Fruit fly (Drosophila melanogaster) whole organism, embryonic: ENCODE data around the gene Muc68Ca.

Experiments used
- Bgb ChIP-seq: fragments of 200-800 bp; sonication (Bioruptor generic); IDR thresholded peaks from 2 replicates; pipeline ENCODE4 v1.3.6; 2022; ENCODE audit warnings: missing biosample characterization, missing genetic modification characterization; ENCODE audit not compliant: partially characterized antibody
- CG1024 ChIP-seq: fragments of 200-800 bp; sonication (Bioruptor generic); IDR thresholded peaks from 2 replicates; pipeline ENCODE4 v1.3.6; 2022; ENCODE audit warnings: missing biosample characterization, missing genetic modification characterization
- CG10267 ChIP-seq: fragments of 200-800 bp; sonication (Bioruptor generic); optimal IDR thresholded peaks from 2 replicates; lab custom pipeline; 2018; ENCODE audit warnings: missing biosample characterization, mild to moderate bottlenecking, missing genetic modification characterization, moderate library complexity
- CG12659 ChIP-seq: fragments of 200-800 bp; sonication (Bioruptor generic); optimal IDR thresholded peaks from 3 replicates; lab custom pipeline; 2017; ENCODE audit warnings: mild to moderate bottlenecking, missing biosample characterization, missing genetic modification reagents, missing genetic modification characterization
- CG13287 ChIP-seq: fragments of 200-800 bp; sonication (Bioruptor generic); IDR thresholded peaks from 2 replicates; pipeline ENCODE4 v1.3.6; 2022; ENCODE audit warnings: missing biosample characterization, missing genetic modification characterization; ENCODE audit not compliant: partially characterized antibody
- CG14710 ChIP-seq: fragments of 200-800 bp; sonication (Bioruptor generic); optimal IDR thresholded peaks from 3 replicates; lab custom pipeline; 2019; ENCODE audit warnings: missing biosample characterization, mild to moderate bottlenecking, missing genetic modification characterization, moderate library complexity
- CG16813 ChIP-seq: fragments of 200-800 bp; sonication (Bioruptor generic); IDR thresholded peaks from 3 replicates; pipeline ENCODE4 v1.3.6; 2022; ENCODE audit warnings: missing biosample characterization, missing genetic modification characterization; ENCODE audit not compliant: partially characterized antibody
- CG2116 ChIP-seq: fragments of 200-800 bp; sonication (Bioruptor generic); optimal IDR thresholded peaks from 3 replicates; lab custom pipeline; 2018; ENCODE audit warnings: missing biosample characterization, mild to moderate bottlenecking, missing genetic modification characterization
- CG2712 ChIP-seq: fragments of 200-800 bp; optimal IDR thresholded peaks from 3 replicates; lab custom pipeline; 2019; ENCODE audit warnings: missing biosample characterization, mild to moderate bottlenecking, missing genetic modification characterization, moderate library complexity
- CG30020 ChIP-seq: fragments of 200-800 bp; optimal IDR thresholded peaks from 2 replicates; lab custom pipeline; 2019; ENCODE audit warnings: missing biosample characterization, mild to moderate bottlenecking, missing genetic modification characterization, moderate library complexity
- CG3163 ChIP-seq: fragments of 200-800 bp; sonication (Bioruptor generic); optimal IDR thresholded peaks from 3 replicates; lab custom pipeline; 2016; ENCODE audit warnings: missing biosample characterization, missing genetic modification characterization
- CG32532 ChIP-seq: fragments of 200-800 bp; sonication (Bioruptor generic); IDR thresholded peaks from 2 replicates; pipeline ENCODE4 v1.3.6; 2022; ENCODE audit warnings: missing biosample characterization, missing genetic modification characterization
- CG6791 ChIP-seq: fragments of 200-800 bp; sonication (Bioruptor generic); IDR thresholded peaks from 3 replicates; pipeline ENCODE4 v1.3.6; 2022; ENCODE audit warnings: missing biosample characterization, missing genetic modification characterization; ENCODE audit not compliant: partially characterized antibody
- CG7357 ChIP-seq: fragments of 200-800 bp; sonication (Bioruptor generic); IDR thresholded peaks from 3 replicates; pipeline ENCODE4 v1.3.6; 2022; ENCODE audit warnings: missing biosample characterization, missing genetic modification characterization
- CG9797 ChIP-seq: fragments of 200-800 bp; sonication (Bioruptor generic); optimal IDR thresholded peaks from 3 replicates; lab custom pipeline; 2018; ENCODE audit warnings: missing biosample characterization, mild to moderate bottlenecking, missing genetic modification characterization
- CG9932 ChIP-seq: fragments of 200-800 bp; sonication (Bioruptor generic); IDR thresholded peaks from 2 replicates; pipeline ENCODE4 v1.3.6; 2022; ENCODE audit warnings: missing biosample characterization, missing genetic modification characterization
- CoRest ChIP-seq: fragments of 200-800 bp; sonication (Bioruptor generic); optimal IDR thresholded peaks from 3 replicates; lab custom pipeline; 2018; ENCODE audit warnings: missing biosample characterization, mild to moderate bottlenecking, missing genetic modification characterization, moderate library complexity
- Dp ChIP-seq: fragments of 200-800 bp; sonication (Bioruptor generic); optimal IDR thresholded peaks from 2 replicates; lab custom pipeline; 2018; ENCODE audit warnings: missing biosample characterization, mild to moderate bottlenecking, missing genetic modification characterization, moderate library complexity
- Ets65A ChIP-seq: fragments of 200-800 bp; sonication (Bioruptor generic); peaks from one replicate; lab custom pipeline; 2016; ENCODE audit warnings: missing biosample characterization, missing genetic modification characterization
- Ets97D ChIP-seq: fragments of 200-800 bp; sonication (Bioruptor generic); optimal IDR thresholded peaks from 3 replicates; lab custom pipeline; 2016; ENCODE audit warnings: missing biosample characterization, missing genetic modification characterization
- Gug ChIP-seq: fragments of 200-800 bp; sonication (Bioruptor generic); IDR thresholded peaks from 4 replicates; pipeline ENCODE4 v1.3.6; 2022; ENCODE audit warnings: missing biosample characterization, missing genetic modification characterization
- Lpt ChIP-seq: fragments of >200 bp; optimal IDR thresholded peaks from 2 replicates; lab custom pipeline; 2018; ENCODE audit warnings: missing biosample characterization, missing genetic modification characterization
- MBD-R2 ChIP-seq: fragments of 200-800 bp; sonication (Bioruptor generic); IDR thresholded peaks from 2 replicates; pipeline ENCODE4 v1.3.6; 2022; ENCODE audit warnings: missing biosample characterization, missing genetic modification characterization
- MESR4 ChIP-seq: fragments of 200-800 bp; sonication (Bioruptor generic); optimal IDR thresholded peaks from 2 replicates; lab custom pipeline; 2018; ENCODE audit warnings: missing biosample characterization, mild to moderate bottlenecking, missing genetic modification characterization, moderate library complexity
- Med ChIP-seq: fragments of 200-800 bp; sonication (Bioruptor generic); peaks from one replicate; lab custom pipeline; 2016; ENCODE audit warnings: missing biosample characterization, missing genetic modification characterization, mild to moderate bottlenecking, inconsistent platforms, moderate library complexity
- Meics ChIP-seq: fragments of 200-800 bp; sonication (Bioruptor generic); optimal IDR thresholded peaks from 2 replicates; lab custom pipeline; 2017; ENCODE audit warnings: missing biosample characterization, mild to moderate bottlenecking, missing genetic modification characterization
- Nf-YA ChIP-seq: fragments of 200-800 bp; sonication (Bioruptor generic); IDR thresholded peaks from 2 replicates; pipeline ENCODE4 v1.3.6; 2022; ENCODE audit warnings: missing biosample characterization, missing genetic modification characterization
- Nf-YB ChIP-seq: fragments of 200-800 bp; sonication (Bioruptor generic); optimal IDR thresholded peaks from 3 replicates; lab custom pipeline; 2019; ENCODE audit warnings: missing biosample characterization, mild to moderate bottlenecking, missing genetic modification characterization, moderate library complexity
- Ptx1 ChIP-seq: fragments of 200-800 bp; sonication (Bioruptor generic); IDR thresholded peaks from 2 replicates; pipeline ENCODE4 v1.3.6; 2022; ENCODE audit warnings: missing biosample characterization, missing genetic modification characterization
- Sry-δ ChIP-seq: fragments of 200-800 bp; sonication (Bioruptor generic); optimal IDR thresholded peaks from 2 replicates; lab custom pipeline; 2016; ENCODE audit warnings: missing biosample characterization, missing genetic modification characterization
- Xbp1 ChIP-seq: fragments of 200-800 bp; sonication (Bioruptor generic); optimal IDR thresholded peaks from 3 replicates; lab custom pipeline; 2016; ENCODE audit warnings: missing biosample characterization, mild to moderate bottlenecking, missing genetic modification characterization
- YL-1 ChIP-seq: fragments of 200-800 bp; sonication (Bioruptor generic); optimal IDR thresholded peaks from 3 replicates; lab custom pipeline; 2017; ENCODE audit warnings: missing biosample characterization, mild to moderate bottlenecking, missing genetic modification characterization
- amos ChIP-seq: fragments of 200-800 bp; sonication (Bioruptor generic); IDR thresholded peaks from 2 replicates; pipeline ENCODE4 v1.3.6; 2022; ENCODE audit warnings: missing biosample characterization, missing genetic modification characterization; ENCODE audit not compliant: partially characterized antibody
- cg ChIP-seq: fragments of 200-800 bp; sonication (Bioruptor generic); optimal IDR thresholded peaks from 3 replicates; lab custom pipeline; 2019; ENCODE audit warnings: missing biosample characterization, mild to moderate bottlenecking, missing genetic modification characterization, moderate library complexity
- chn ChIP-seq: fragments of 200-800 bp; sonication (Bioruptor generic); optimal IDR thresholded peaks from 2 replicates; lab custom pipeline; 2016; ENCODE audit warnings: missing biosample characterization, missing genetic modification characterization
- dm ChIP-seq: fragments of 200-800 bp; sonication (Bioruptor generic); optimal IDR thresholded peaks from 3 replicates; lab custom pipeline; 2016; ENCODE audit warnings: missing biosample characterization, missing genetic modification characterization
- emc ChIP-seq: fragments of 200-800 bp; sonication (Bioruptor generic); optimal IDR thresholded peaks from 2 replicates; lab custom pipeline; 2016; ENCODE audit warnings: missing biosample characterization, missing genetic modification characterization
- fd3F ChIP-seq: fragments of 200-800 bp; sonication (Bioruptor generic); optimal IDR thresholded peaks from 2 replicates; lab custom pipeline; 2018; ENCODE audit warnings: missing biosample characterization, mild to moderate bottlenecking, missing genetic modification characterization, moderate library complexity
- gfzf ChIP-seq: fragments of 200-800 bp; sonication (Bioruptor generic); optimal IDR thresholded peaks from 2 replicates; lab custom pipeline; 2016; ENCODE audit warnings: missing biosample characterization, mild to moderate bottlenecking, missing genetic modification characterization, moderate library complexity
- knrl ChIP-seq: fragments of 200-800 bp; sonication (Bioruptor generic); IDR thresholded peaks from 3 replicates; pipeline ENCODE4 v1.3.6; 2022; ENCODE audit warnings: missing biosample characterization, missing genetic modification characterization; ENCODE audit not compliant: partially characterized antibody
- nmo ChIP-seq: fragments of 200-800 bp; sonication (Bioruptor generic); optimal IDR thresholded peaks from 2 replicates; lab custom pipeline; 2018; ENCODE audit warnings: missing biosample characterization, mild to moderate bottlenecking, missing genetic modification characterization, moderate library complexity
- phol ChIP-seq: fragments of 200-800 bp; sonication (Bioruptor generic); optimal IDR thresholded peaks from 3 replicates; lab custom pipeline; 2018; ENCODE audit warnings: missing biosample characterization, mild to moderate bottlenecking, missing genetic modification characterization, moderate library complexity
- pita ChIP-seq: fragments of 200-800 bp; sonication (Bioruptor generic); optimal IDR thresholded peaks from 2 replicates; lab custom pipeline; 2017; ENCODE audit warnings: missing biosample characterization, mild to moderate bottlenecking, missing genetic modification characterization
- sens ChIP-seq: fragments of 200-800 bp; sonication (Bioruptor generic); peaks from one replicate; lab custom pipeline; 2016; ENCODE audit warnings: missing biosample characterization, missing genetic modification characterization
- sens-2 ChIP-seq: fragments of 200-800 bp; sonication (Bioruptor generic); IDR thresholded peaks from 2 replicates; pipeline ENCODE4 v1.3.6; 2022; ENCODE audit warnings: missing biosample characterization, missing genetic modification characterization
- slbo ChIP-seq: fragments of 200-800 bp; sonication (Bioruptor generic); IDR thresholded peaks from 2 replicates; pipeline ENCODE4 v1.3.6; 2022; ENCODE audit warnings: missing biosample characterization, missing genetic modification characterization
- tgo ChIP-seq: fragments of 200-800 bp; sonication (Bioruptor generic); IDR thresholded peaks from 3 replicates; pipeline ENCODE4 v1.3.6; 2022; ENCODE audit warnings: missing biosample characterization, missing genetic modification characterization
- trem ChIP-seq: fragments of 200-800 bp; optimal IDR thresholded peaks from 3 replicates; lab custom pipeline; 2019; ENCODE audit warnings: missing biosample characterization, mild to moderate bottlenecking, missing genetic modification characterization, moderate library complexity

Muc68Ca gene

DNA sequence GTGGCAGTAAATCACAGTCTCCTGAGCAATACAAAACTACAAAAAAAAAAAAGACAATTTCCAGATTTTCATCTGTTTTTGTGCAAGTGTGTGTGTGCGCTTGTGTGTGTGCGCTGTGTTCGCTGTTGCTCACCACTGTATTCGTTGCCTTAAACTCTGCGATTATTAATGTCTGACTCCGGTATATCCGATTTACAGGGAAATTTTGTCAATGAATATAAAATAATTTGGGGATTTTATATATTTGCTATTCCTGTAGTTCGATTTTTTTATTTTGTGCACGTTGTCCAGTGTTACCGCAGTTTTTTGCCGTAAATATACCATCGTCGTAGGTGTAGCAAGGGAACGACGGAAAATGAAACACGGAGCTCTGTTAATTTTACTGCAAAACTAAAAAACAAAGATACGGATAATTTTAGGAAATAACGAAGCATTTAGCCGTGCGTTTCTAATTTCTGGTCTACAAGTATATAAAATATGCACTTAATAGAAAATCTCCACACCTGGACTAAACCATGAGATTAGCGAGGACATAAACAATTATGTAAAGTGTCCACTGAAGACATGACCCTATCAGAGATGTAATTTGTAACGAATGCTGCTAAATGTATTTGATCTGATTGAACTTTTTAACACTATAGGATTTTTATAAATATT, 10.6 kb downstream of the Muc68Ca start, which contains the start of gene Duba:
Duba (minus strand) TSS at position 313 of the 657 bp plus-strand sequence.
- peak; percentile 14; the same call in 1 of the 4 replicates for TF ChIP-seq Gug (GFP tag; lab: Robert Waterston, UW)
- peak; percentile 39 for TF ChIP-seq CG12659
- peak; percentile 84 for TF ChIP-seq CG7357 (GFP tag; lab: Robert Waterston, UW)
- TF ChIP-seq trem (tag; lab: Kevin White, UChicago), result peak; percentile 42
- no peak for TF ChIP-seq dm (GFP tag; lab: Kevin White, UChicago)
- TF ChIP-seq Med (GFP tag; lab: Kevin White, UChicago), result peak; percentile 71
- TF ChIP-seq amos (GFP tag; lab: Robert Waterston, UW), result 0 out of 2 replicates have a peak, but pooled peaks have one; percentile 11
- peak; percentile 8 for TF ChIP-seq YL-1 (GFP tag; lab: Kevin White, UChicago)
- peak; percentile 29; the same call in 1 of the 2 replicates for TF ChIP-seq Bgb (GFP tag; lab: Robert Waterston, UW)
- TF ChIP-seq Ets65A (GFP tag; lab: Kevin White, UChicago), result peak; percentile 40
- peak; percentile 27; the same call in 1 of the 2 replicates for TF ChIP-seq Ptx1
- TF ChIP-seq CG2712 (tag; lab: Kevin White, UChicago), result peak; percentile 43
- TF ChIP-seq CG9797 (GFP tag; lab: Kevin White, UChicago), result peak; percentile 55
- peak; percentile 11; the same call in 1 of the 2 replicates for TF ChIP-seq CG32532
- no peak for TF ChIP-seq chn (GFP tag; lab: Kevin White, UChicago)
- no peak for TF ChIP-seq Nf-YA (GFP tag; lab: Robert Waterston, UW)
- TF ChIP-seq gfzf (GFP tag; lab: Kevin White, UChicago), result peak; percentile 86
- peak; percentile 98 for TF ChIP-seq Meics
- TF ChIP-seq CG2116 (GFP tag; lab: Kevin White, UChicago), result peak; percentile 89
- no peak for TF ChIP-seq Lpt
- peak; percentile 27; the same call in 1 of the 2 replicates for TF ChIP-seq MBD-R2
- TF ChIP-seq fd3F (GFP tag; lab: Kevin White, UChicago), result no peak
- TF ChIP-seq phol (tag; lab: Kevin White, UChicago), result peak; percentile 47
- TF ChIP-seq pita (GFP tag; lab: Kevin White, UChicago), result peak; percentile 63
- TF ChIP-seq cg (GFP tag; lab: Kevin White, UChicago), result peak; percentile 84
- no peak for TF ChIP-seq CG9932 (GFP tag; lab: Robert Waterston, UW)
- TF ChIP-seq Xbp1 (GFP tag; lab: Kevin White, UChicago), result peak; percentile 24
- peak; percentile 46 for TF ChIP-seq Sry-δ (GFP tag; lab: Kevin White, UChicago)
- 0 out of 3 replicates have a peak, but pooled peaks have one; percentile 20 for TF ChIP-seq CG16813 (GFP tag; lab: Robert Waterston, UW)
- peak; percentile 15; the same call in 1 of the 2 replicates for TF ChIP-seq CG13287
- TF ChIP-seq sens-2, result no peak
- TF ChIP-seq CG1024 (GFP tag; lab: Robert Waterston, UW), result peak; percentile 59; the same call in 1 of the 2 replicates
- no peak for TF ChIP-seq emc (GFP tag; lab: Kevin White, UChicago)
- peak; percentile 87 for TF ChIP-seq sens
- peak; percentile 77 for TF ChIP-seq CG10267
- TF ChIP-seq slbo (GFP tag; lab: Robert Waterston, UW), result peak; percentile 42; the same call in 1 of the 2 replicates
- no peak for TF ChIP-seq tgo (GFP tag; lab: Robert Waterston, UW)
- TF ChIP-seq Ets97D, result peak; percentile 36
- TF ChIP-seq CG3163 (GFP tag; lab: Kevin White, UChicago), result no peak
- peak; percentile 1 for TF ChIP-seq Dp (GFP tag; lab: Kevin White, UChicago)
- no peak for TF ChIP-seq Nf-YB (GFP tag; lab: Kevin White, UChicago)
- TF ChIP-seq CG30020, result peak; percentile 95
- TF ChIP-seq CG6791, result peak; percentile 29; the same call in 1 of the 3 replicates
- peak; percentile 67 for TF ChIP-seq nmo (GFP tag; lab: Kevin White, UChicago)
- peak; percentile 51 for TF ChIP-seq CoRest (tag; lab: Kevin White, UChicago)
- 0 out of 3 replicates have a peak, but pooled peaks have one; percentile 6 for TF ChIP-seq knrl
- TF ChIP-seq MESR4 (GFP tag; lab: Kevin White, UChicago), result peak; percentile 83
- TF ChIP-seq CG14710 (tag; lab: Kevin White, UChicago), result peak; percentile 62
